Worm (Caenorhabditis elegans) whole organism, young adult: ENCODE results near the gene pmt-1.

Experiments
- B0261.1 ChIP-seq: sonication (generic microtip); optimal IDR thresholded peaks from 2 replicates; lab custom pipeline; 2016; ENCODE audit warnings: mild to moderate bottlenecking, missing genetic modification characterization, moderate library complexity, missing compliant biosample characterization
- D2030.7 ChIP-seq: fragments of 200-800 bp; sonication (Bioruptor generic); IDR thresholded peaks from 2 replicates; pipeline ENCODE4 v1.3.6; 2022; ENCODE audit warnings: missing genetic modification reagents, missing genetic modification characterization, missing compliant biosample characterization
- F22D6.2 ChIP-seq: sonication (generic microtip); optimal IDR thresholded peaks from 2 replicates; lab custom pipeline; 2016; ENCODE audit warnings: mild to moderate bottlenecking, missing genetic modification characterization, missing compliant biosample characterization
- Y53G8AR.9 ChIP-seq: fragments of 200-800 bp; sonication (Bioruptor generic); conservative IDR thresholded peaks from 2 replicates; pipeline ENCODE4 v1.3.6; 2022; ENCODE audit warnings: missing genetic modification reagents, missing genetic modification characterization, missing compliant biosample characterization
- Y67H2A.10 ChIP-seq: fragments of 200-800 bp; sonication (Bioruptor generic); conservative IDR thresholded peaks from 2 replicates; pipeline ENCODE4 v1.3.6; 2022; ENCODE audit warnings: missing genetic modification reagents, missing genetic modification characterization, missing compliant biosample characterization
- attf-3 ChIP-seq: fragments of 200-800 bp; sonication (Bioruptor generic); conservative IDR thresholded peaks from 2 replicates; pipeline ENCODE4 v1.3.6; 2022; ENCODE audit warnings: missing genetic modification reagents, missing genetic modification characterization, missing compliant biosample characterization
- ceh-100 ChIP-seq: fragments of 200-800 bp; sonication (Bioruptor generic); IDR thresholded peaks from 2 replicates; pipeline ENCODE4 v1.3.6; 2022; ENCODE audit warnings: missing genetic modification reagents, missing genetic modification characterization, missing compliant biosample characterization
- ceh-27 ChIP-seq: fragments of 200-800 bp; sonication (Bioruptor generic); optimal IDR thresholded peaks from 2 replicates; lab custom pipeline; 2018; ENCODE audit warnings: mild to moderate bottlenecking, missing genetic modification characterization, moderate library complexity, missing compliant biosample characterization
- ceh-79 ChIP-seq: sonication (generic microtip); optimal IDR thresholded peaks from 2 replicates; lab custom pipeline; 2017; ENCODE audit warnings: mild to moderate bottlenecking, missing genetic modification characterization, missing compliant biosample characterization
- ceh-91 ChIP-seq: fragments of 200-800 bp; sonication (Bioruptor generic); IDR thresholded peaks from 2 replicates; pipeline ENCODE4 v1.3.6; 2022; ENCODE audit warnings: missing genetic modification reagents, missing genetic modification characterization, missing compliant biosample characterization
- die-1 ChIP-seq: sonication (generic microtip); optimal IDR thresholded peaks from 2 replicates; lab custom pipeline; 2016; ENCODE audit warnings: missing genotype, mild to moderate bottlenecking, missing genetic modification characterization, missing compliant biosample characterization
- dpff-1 ChIP-seq: sonication (generic microtip); optimal IDR thresholded peaks from 2 replicates; lab custom pipeline; 2017; ENCODE audit warnings: mild to moderate bottlenecking, missing genetic modification characterization, missing compliant biosample characterization
- egl-18 ChIP-seq: fragments of 200-800 bp; sonication (Bioruptor generic); IDR thresholded peaks from 2 replicates; pipeline ENCODE4 v1.3.6; 2022; ENCODE audit warnings: missing genetic modification reagents, missing genetic modification characterization, missing compliant biosample characterization
- ekl-4 ChIP-seq: fragments of 200-800 bp; sonication (Bioruptor generic); IDR thresholded peaks from 2 replicates; pipeline ENCODE4 v1.3.6; 2022; ENCODE audit warnings: missing genetic modification reagents, missing genetic modification characterization, missing compliant biosample characterization
- fkh-3 ChIP-seq: sonication (generic microtip); optimal IDR thresholded peaks from 2 replicates; lab custom pipeline; 2016; ENCODE audit warnings: mild to moderate bottlenecking, missing genetic modification characterization, missing compliant biosample characterization
- hlh-26 ChIP-seq: fragments of 200-800 bp; sonication (Bioruptor generic); conservative IDR thresholded peaks from 2 replicates; pipeline ENCODE4 v1.3.6; 2022; ENCODE audit warnings: missing genetic modification reagents, missing genetic modification characterization, missing compliant biosample characterization
- hmg-1.2 ChIP-seq: fragments of 200-800 bp; sonication (Bioruptor generic); IDR thresholded peaks from 2 replicates; pipeline ENCODE4 v1.3.6; 2022; ENCODE audit warnings: missing genetic modification reagents, missing genetic modification characterization, missing compliant biosample characterization
- hsf-1 ChIP-seq: fragments of 200-800 bp; sonication (Bioruptor generic); IDR thresholded peaks from 2 replicates; pipeline ENCODE4 v1.3.6; 2022; ENCODE audit warnings: missing genetic modification reagents, missing genetic modification characterization, missing compliant biosample characterization
- lag-1 ChIP-seq: fragments of 200-800 bp; sonication (Bioruptor generic); IDR thresholded peaks from 2 replicates; pipeline ENCODE4 v1.3.6; 2022; ENCODE audit warnings: missing genetic modification reagents, missing genetic modification characterization, missing compliant biosample characterization
- lin-35 ChIP-seq, 3 experiments: fragments of 150-350 bp in 2 of 3; sonication (generic microtip) in 1 of 3; optimal IDR thresholded peaks; 2 replicates each; lab custom pipeline; 2014 to 2018; ENCODE audit warnings: missing biosample characterization in 3 of 3, missing genetic modification characterization in 3 of 3, missing genetic modification reagents in 3 of 3
- lin-40 ChIP-seq: sonication (generic microtip); optimal IDR thresholded peaks from 2 replicates; lab custom pipeline; 2016; ENCODE audit warnings: missing genetic modification characterization, mild to moderate bottlenecking, missing compliant biosample characterization, missing genotype, missing genetic modification reagents
- lsy-27 ChIP-seq: sonication (generic microtip); optimal IDR thresholded peaks from 2 replicates; lab custom pipeline; 2017; ENCODE audit warnings: missing genetic modification characterization, mild to moderate bottlenecking, missing compliant biosample characterization, antibody characterized with exemption, missing genotype, borderline replicate concordance; ENCODE audit not compliant: insufficient read depth
- mcd-1 ChIP-seq: fragments of 200-800 bp; sonication (Bioruptor generic); IDR thresholded peaks from 2 replicates; pipeline ENCODE4 v1.3.6; 2022; ENCODE audit warnings: missing genetic modification reagents, missing genetic modification characterization, missing compliant biosample characterization
- mes-4 ChIP-seq: sonication (generic microtip); optimal IDR thresholded peaks from 2 replicates; lab custom pipeline; 2016; ENCODE audit warnings: missing genotype, missing genetic modification characterization, missing compliant biosample characterization
- nfya-1 ChIP-seq: sonication (generic microtip); optimal IDR thresholded peaks from 2 replicates; lab custom pipeline; 2017; ENCODE audit warnings: antibody characterized with exemption, missing compliant biosample characterization, missing genetic modification characterization, borderline replicate concordance; ENCODE audit not compliant: insufficient read depth
- nhr-179 ChIP-seq: sonication (generic microtip); optimal IDR thresholded peaks from 2 replicates; lab custom pipeline; 2016; ENCODE audit warnings: mild to moderate bottlenecking, missing genetic modification characterization, missing compliant biosample characterization
- pbrm-1 ChIP-seq: fragments of 200-800 bp; sonication (Bioruptor generic); IDR thresholded peaks from 2 replicates; pipeline ENCODE4 v1.3.6; 2022; ENCODE audit warnings: missing genetic modification reagents, missing genetic modification characterization, missing compliant biosample characterization
- pha-4 ChIP-seq: fragments of 150-350 bp; sonication (generic microtip); optimal IDR thresholded peaks from 2 replicates; lab custom pipeline; 2014; ENCODE audit warnings: missing biosample characterization, missing genetic modification reagents, missing genetic modification characterization
- rpc-1 ChIP-seq, 2 experiments: fragments of 150-350 bp in 1 of 2; sonication (generic microtip) in 1 of 2; optimal IDR thresholded peaks; 2 replicates each; lab custom pipeline; 2014 to 2018; ENCODE audit warnings: missing biosample characterization in 1 of 2, missing genetic modification characterization in 1 of 2, missing genetic modification reagents in 1 of 2, missing genotype in 1 of 2
- snpc-4 ChIP-seq, 5 experiments: fragments of 150-350 bp in 1 of 5; sonication (generic microtip) in 4 of 5; optimal IDR thresholded peaks; 2 replicates each; lab custom pipeline; 2014 to 2018; ENCODE audit warnings: missing genetic modification characterization in 5 of 5, missing biosample characterization in 3 of 5, antibody characterized with exemption in 2 of 5, mild to moderate bottlenecking in 2 of 5, missing compliant biosample characterization in 2 of 5, missing genotype in 2 of 5, moderate library complexity in 2 of 5, missing genetic modification reagents in 1 of 5
- somi-1 ChIP-seq: fragments of 200-800 bp; sonication (Bioruptor generic); optimal IDR thresholded peaks from 2 replicates; lab custom pipeline; 2018; ENCODE audit warnings: mild to moderate bottlenecking, missing genetic modification characterization, missing compliant biosample characterization
- sptf-2 ChIP-seq: fragments of 200-800 bp; sonication (Bioruptor generic); optimal IDR thresholded peaks from 2 replicates; lab custom pipeline; 2018; ENCODE audit warnings: mild to moderate bottlenecking, missing genetic modification characterization, missing compliant biosample characterization
- unc-62 ChIP-seq: fragments of 150-350 bp; optimal IDR thresholded peaks from 2 replicates; lab custom pipeline; 2014; ENCODE audit warnings: missing biosample characterization, missing genetic modification reagents, missing genetic modification characterization
- xnd-1 ChIP-seq: sonication (generic microtip); optimal IDR thresholded peaks from 2 replicates; lab custom pipeline; 2016; ENCODE audit warnings: missing genotype, missing genetic modification reagents, missing genetic modification characterization, missing compliant biosample characterization
- zim-3 ChIP-seq: sonication (generic microtip); optimal IDR thresholded peaks from 2 replicates; lab custom pipeline; 2017; ENCODE audit warnings: mild to moderate bottlenecking, missing genetic modification characterization, moderate library complexity, missing compliant biosample characterization
- ztf-18 ChIP-seq: sonication (generic microtip); optimal IDR thresholded peaks from 2 replicates; lab custom pipeline; 2016; ENCODE audit warnings: missing genotype, mild to moderate bottlenecking, missing genetic modification characterization, missing compliant biosample characterization
- ztf-22 ChIP-seq: fragments of 200-800 bp; sonication (Bioruptor generic); optimal IDR thresholded peaks from 2 replicates; lab custom pipeline; 2018; ENCODE audit warnings: mild to moderate bottlenecking, missing genetic modification characterization, moderate library complexity, missing compliant biosample characterization
- ztf-25 ChIP-seq: fragments of 200-800 bp; sonication (Bioruptor generic); IDR thresholded peaks from 2 replicates; pipeline ENCODE4 v1.3.6; 2022; ENCODE audit warnings: missing genetic modification reagents, missing genetic modification characterization, missing compliant biosample characterization
- ztf-26 ChIP-seq: sonication (generic microtip); optimal IDR thresholded peaks from 2 replicates; lab custom pipeline; 2017; ENCODE audit warnings: missing genetic modification characterization, missing compliant biosample characterization
- ztf-6 ChIP-seq: fragments of 200-800 bp; sonication (Bioruptor generic); IDR thresholded peaks from 2 replicates; pipeline ENCODE4 v1.3.6; 2022; ENCODE audit warnings: missing genetic modification reagents, missing genetic modification characterization, missing compliant biosample characterization

The pmt-1 gene

DNA sequence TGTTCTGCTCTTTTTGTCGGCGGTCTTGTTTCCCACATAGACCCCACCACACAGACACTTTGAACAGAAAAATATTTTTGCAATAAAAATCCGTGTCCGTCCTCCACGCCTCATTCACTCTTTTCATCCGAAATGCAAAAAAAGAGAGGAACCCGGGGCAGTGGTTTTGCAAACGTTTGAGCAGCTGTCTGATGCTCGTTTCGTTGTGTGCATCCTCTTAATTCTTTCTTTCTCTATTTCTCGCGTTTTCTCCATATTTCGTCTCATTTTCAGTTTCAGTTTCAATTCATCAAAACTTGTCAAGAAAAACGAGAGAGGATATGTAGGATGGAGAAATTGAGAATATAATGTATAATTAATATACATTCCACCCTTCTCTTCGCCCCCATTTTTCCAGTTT is 26.6 kb upstream of the pmt-1 start:
- TF ChIP-seq nhr-179 (tag; lab: Kevin White, UChicago) (no peak), B0261.1 (tag; lab: Kevin White, UChicago) (no peak), fkh-3 (tag; lab: Kevin White, UChicago) (no peak), ceh-27 (no peak), ztf-25 (GFP tag; lab: Robert Waterston, UW) (no peak), lsy-27 (tag; lab: Kevin White, UChicago) (no peak), unc-62 (GFP tag; lab: Kevin White, UChicago) (no peak), sptf-2 (GFP tag; lab: Kevin White, UChicago) (no peak), ceh-91 (GFP tag; lab: Robert Waterston, UW) (no peak), D2030.7 (GFP tag; lab: Robert Waterston, UW) (no peak), lag-1 (GFP tag; lab: Robert Waterston, UW) (no peak), zim-3 (tag; lab: Kevin White, UChicago) (no peak), attf-3 (no peak), ztf-22 (GFP tag; lab: Kevin White, UChicago) (no peak), hlh-26 (GFP tag; lab: Robert Waterston, UW) (no peak), hmg-1.2 (GFP tag; lab: Robert Waterston, UW) (no peak), xnd-1 (tag; lab: Kevin White, UChicago) (no peak), pbrm-1 (GFP tag; lab: Robert Waterston, UW) (no peak), rpc-1 (optimal IDR thresholded peaks at IDR 0.05; lab: Kevin White, UChicago) (no peak), rpc-1 (tag; optimal IDR thresholded peaks at IDR 0.05; lab: Kevin White, UChicago) (no peak)

- TF ChIP-seq nfya-1 (tag; lab: Kevin White, UChicago) (no peak), somi-1 (no peak), mcd-1 (GFP tag; lab: Robert Waterston, UW) (no peak), egl-18 (no peak), snpc-4 (GFP tag; optimal IDR thresholded peaks at IDR 0.05; lab: Kevin White, UChicago) (no peak), snpc-4 (tag; optimal IDR thresholded peaks at IDR 0.05; lab: Kevin White, UChicago) (no peak), pha-4 (tag; lab: Kevin White, UChicago) (no peak), Y53G8AR.9 (no peak), ztf-26 (tag; lab: Kevin White, UChicago) (no peak), ceh-100 (GFP tag; lab: Robert Waterston, UW) (no peak), D2030.7 (GFP tag; lab: Robert Waterston, UW) (no peak), F22D6.2 (tag; lab: Kevin White, UChicago) (no peak), fkh-3 (tag; lab: Kevin White, UChicago) (no peak), nhr-179 (tag; lab: Kevin White, UChicago) (no peak), ekl-4 (GFP tag; lab: Robert Waterston, UW) (no peak), lin-40 (tag; lab: Kevin White, UChicago) (no peak), lin-35 (GFP tag; optimal IDR thresholded peaks at IDR 0.05; lab: Kevin White, UChicago) (no peak), mes-4 (tag; lab: Kevin White, UChicago) (no peak), die-1 (tag; lab: Kevin White, UChicago) (no peak)
These were observed 24.9 kb upstream of the pmt-1 start for ce11 chrII:5307203-5307602.

DNA sequence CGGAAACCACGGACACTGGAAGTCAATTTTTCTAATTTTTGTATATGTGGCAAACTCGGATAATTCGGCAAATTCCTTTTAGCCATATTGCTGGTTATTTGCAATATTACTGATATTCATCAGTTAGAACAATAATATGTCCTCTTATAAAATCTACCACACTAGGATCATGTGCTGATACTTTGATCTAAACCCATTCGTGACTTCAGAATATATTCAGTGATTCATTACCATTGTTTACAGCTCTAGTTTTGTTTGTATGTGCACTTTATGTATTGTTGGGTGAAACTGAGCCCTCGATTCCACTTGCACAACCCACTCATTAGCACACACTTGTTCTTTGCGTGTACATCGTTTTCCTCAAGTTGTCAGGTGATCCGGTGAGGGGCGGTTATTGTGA is 23.9 kb upstream of the pmt-1 start:
- TF ChIP-seq ceh-79 (tag; lab: Kevin White, UChicago) = no peak
- no peak for TF ChIP-seq Y67H2A.10 (GFP tag; lab: Robert Waterston, UW)
- TF ChIP-seq hsf-1 (GFP tag; lab: Robert Waterston, UW) = no peak
- no peak for TF ChIP-seq dpff-1 (tag; lab: Kevin White, UChicago)
- TF ChIP-seq somi-1 = no peak
- TF ChIP-seq ztf-18 (tag; lab: Kevin White, UChicago) = no peak
- TF ChIP-seq ztf-6 (GFP tag; lab: Robert Waterston, UW) = no peak
- TF ChIP-seq, all 124 proteins: peak for 0
